Worm (Caenorhabditis elegans) whole organism, L4/young adult: ENCODE measurements around the gene cyp-33C4.

Experiments
- dao-5 ChIP-seq: sonication (generic microtip); optimal IDR thresholded peaks from 2 replicates; lab custom pipeline; 2016; ENCODE audit warnings: missing genotype, missing genetic modification characterization, moderate library complexity, missing compliant biosample characterization
- him-1 ChIP-seq: sonication (generic microtip); optimal IDR thresholded peaks from 2 replicates; lab custom pipeline; 2016; ENCODE audit warnings: missing genotype, missing genetic modification reagents, missing genetic modification characterization, missing compliant biosample characterization

DNA sequence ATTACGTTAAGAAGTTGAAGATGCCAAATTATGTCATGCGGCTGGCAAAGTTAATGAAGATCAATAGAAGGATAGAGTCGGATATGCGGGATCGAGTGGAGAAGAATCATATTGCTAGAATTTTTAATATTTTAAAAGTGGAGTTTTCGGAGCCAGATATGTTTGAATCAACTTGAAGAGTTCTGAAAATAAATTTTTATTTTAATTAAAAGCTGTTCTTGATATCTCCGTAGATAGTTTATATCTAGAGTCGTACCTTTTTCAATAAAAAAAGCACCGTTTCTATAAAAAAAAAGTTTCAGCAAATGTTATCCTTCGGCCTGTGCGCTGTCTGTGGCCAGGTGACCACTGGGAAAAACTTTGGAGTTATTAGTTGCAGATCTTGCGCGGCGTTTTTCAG is 2.8 kb upstream of the cyp-33C4 start, which contains the start of gene nhr-96:
- TF ChIP-seq him-1 (tag; lab: Kevin White, UChicago) (no peak), dao-5 (tag; lab: Kevin White, UChicago) (no peak)
